Worm (Caenorhabditis elegans) whole organism, L4 larva: ENCODE data around the gene Y57A10C.10.

Experiments used
- F49E8.2 ChIP-seq: sonication (generic microtip); optimal IDR thresholded peaks from 2 replicates; lab custom pipeline; 2016; ENCODE audit warnings: missing compliant biosample characterization, mild to moderate bottlenecking, missing genetic modification characterization, borderline replicate concordance
- T26A8.4 ChIP-seq: fragments of 200-800 bp; sonication (Bioruptor generic); IDR thresholded peaks from 2 replicates; pipeline ENCODE4 v1.3.6; 2022; ENCODE audit warnings: missing genetic modification characterization, missing compliant biosample characterization
- Y48G9A.11 ChIP-seq: fragments of 200-800 bp; sonication (Bioruptor generic); IDR thresholded peaks from 2 replicates; pipeline ENCODE4 v1.3.6; 2022; ENCODE audit warnings: missing genetic modification reagents, missing genetic modification characterization, missing compliant biosample characterization
- ZK546.5 ChIP-seq, 2 experiments: sonication (generic microtip); optimal IDR thresholded peaks; 2 replicates each; lab custom pipeline; 2017; ENCODE audit warnings: missing biosample characterization in 2 of 2, missing genetic modification characterization in 2 of 2
- aha-1 ChIP-seq: fragments of 150-350 bp; peaks from one replicate; lab custom pipeline; 2014; ENCODE audit warnings: missing biosample characterization, missing genetic modification characterization
- ama-1 ChIP-seq: fragments of 150-350 bp; optimal IDR thresholded peaks from 2 replicates; lab custom pipeline; 2014; ENCODE audit warnings: inconsistent platforms, mixed read lengths
- arid-1 ChIP-seq: fragments of 200-800 bp; sonication (Bioruptor generic); conservative IDR thresholded peaks from 2 replicates; pipeline ENCODE4 v1.3.6; 2022; ENCODE audit warnings: missing genetic modification reagents, missing genetic modification characterization, missing compliant biosample characterization
- ceh-32 ChIP-seq: sonication (generic microtip); optimal IDR thresholded peaks from 2 replicates; lab custom pipeline; 2016; ENCODE audit warnings: mild to moderate bottlenecking, missing genetic modification characterization, missing compliant biosample characterization; ENCODE audit not compliant: poor library complexity
- ceh-62 ChIP-seq: sonication (generic microtip); optimal IDR thresholded peaks from 2 replicates; lab custom pipeline; 2017; ENCODE audit warnings: missing biosample characterization, missing genetic modification characterization
- ctbp-1 ChIP-seq: fragments of 200-800 bp; sonication (Bioruptor generic); IDR thresholded peaks from 2 replicates; pipeline ENCODE4 v1.3.6; 2022; ENCODE audit warnings: missing genetic modification reagents, missing genetic modification characterization, missing compliant biosample characterization
- daf-16 ChIP-seq, 3 experiments: sonication (generic microtip); optimal IDR thresholded peaks; 2 replicates each; lab custom pipeline; 2016 to 2017; ENCODE audit warnings: missing genetic modification characterization in 3 of 3, missing genetic modification reagents in 3 of 3, mild to moderate bottlenecking in 2 of 3, missing compliant biosample characterization in 2 of 3, missing biosample characterization in 1 of 3, moderate library complexity in 1 of 3
- daf-8 ChIP-seq: fragments of 200-800 bp; sonication (Bioruptor generic); IDR thresholded peaks from 2 replicates; pipeline ENCODE4 v1.3.6; 2022; ENCODE audit warnings: missing genetic modification characterization, missing compliant biosample characterization
- dpl-1 ChIP-seq: fragments of 150-350 bp; optimal IDR thresholded peaks from 2 replicates; lab custom pipeline; 2014; ENCODE audit warnings: missing biosample characterization, missing genetic modification reagents, missing genetic modification characterization
- duxl-1 ChIP-seq: sonication (generic microtip); optimal IDR thresholded peaks from 2 replicates; lab custom pipeline; 2016; ENCODE audit warnings: mild to moderate bottlenecking, missing genetic modification characterization, moderate library complexity, missing compliant biosample characterization; ENCODE audit not compliant: poor library complexity
- hlh-11 ChIP-seq: fragments of 200-800 bp; sonication (Bioruptor generic); optimal IDR thresholded peaks from 2 replicates; lab custom pipeline; 2018; ENCODE audit warnings: mild to moderate bottlenecking, missing genetic modification characterization, missing compliant biosample characterization
- hmg-1.1 ChIP-seq: fragments of 200-800 bp; sonication (Bioruptor generic); IDR thresholded peaks from 2 replicates; pipeline ENCODE4 v1.3.6; 2022; ENCODE audit warnings: missing genetic modification reagents, missing genetic modification characterization, missing compliant biosample characterization
- jun-1 ChIP-seq: fragments of 150-350 bp; optimal IDR thresholded peaks from 2 replicates; lab custom pipeline; 2014; ENCODE audit warnings: missing biosample characterization, missing genetic modification reagents, missing genetic modification characterization
- lin-29 ChIP-seq: fragments of 200-800 bp; sonication (Bioruptor generic); IDR thresholded peaks from 2 replicates; pipeline ENCODE4 v1.3.6; 2022; ENCODE audit warnings: missing genetic modification reagents, missing genetic modification characterization, missing compliant biosample characterization
- lin-38 ChIP-seq: fragments of 200-800 bp; sonication (Bioruptor generic); IDR thresholded peaks from 2 replicates; pipeline ENCODE4 v1.3.6; 2022; ENCODE audit warnings: missing genetic modification reagents, missing genetic modification characterization, missing compliant biosample characterization
- lir-3 ChIP-seq: sonication (generic microtip); optimal IDR thresholded peaks from 2 replicates; lab custom pipeline; 2016; ENCODE audit warnings: mild to moderate bottlenecking, missing genetic modification characterization, missing compliant biosample characterization
- madf-5 ChIP-seq, 2 experiments: fragments of 200-800 bp; sonication (Bioruptor generic); IDR thresholded peaks; 2 replicates each; pipeline ENCODE4 v1.3.6; 2022; ENCODE audit warnings: missing compliant biosample characterization in 2 of 2, missing genetic modification characterization in 2 of 2
- mes-2 ChIP-seq: sonication (generic microtip); optimal IDR thresholded peaks from 2 replicates; lab custom pipeline; 2016; ENCODE audit warnings: missing genotype, mild to moderate bottlenecking, missing genetic modification characterization, missing compliant biosample characterization; ENCODE audit not compliant: poor library complexity, severe bottlenecking
- mxl-2 ChIP-seq: fragments of 200-800 bp; sonication (Bioruptor generic); conservative IDR thresholded peaks from 2 replicates; pipeline ENCODE4 v1.3.6; 2022; ENCODE audit warnings: missing genetic modification reagents, missing genetic modification characterization, missing compliant biosample characterization
- nhr-237 ChIP-seq: sonication (generic microtip); optimal IDR thresholded peaks from 2 replicates; lab custom pipeline; 2017; ENCODE audit warnings: missing biosample characterization, missing genetic modification characterization
- nhr-25 ChIP-seq: sonication (generic microtip); optimal IDR thresholded peaks from 2 replicates; lab custom pipeline; 2017; ENCODE audit warnings: missing genetic modification characterization, mild to moderate bottlenecking, missing compliant biosample characterization, antibody characterized with exemption, moderate library complexity, borderline replicate concordance; ENCODE audit not compliant: insufficient read depth
- nhr-28 ChIP-seq: fragments of 150-350 bp; optimal IDR thresholded peaks from 2 replicates; lab custom pipeline; 2014; ENCODE audit warnings: missing biosample characterization, missing genetic modification characterization
- php-3 ChIP-seq: fragments of 200-800 bp; sonication (Bioruptor generic); IDR thresholded peaks from 2 replicates; pipeline ENCODE4 v1.3.6; 2022; ENCODE audit warnings: missing genetic modification reagents, missing genetic modification characterization, missing compliant biosample characterization
- pqm-1 ChIP-seq: sonication (generic microtip); optimal IDR thresholded peaks from 2 replicates; lab custom pipeline; 2017; ENCODE audit warnings: missing biosample characterization, missing genetic modification characterization
- sdz-12 ChIP-seq: fragments of 200-800 bp; sonication (Bioruptor generic); optimal IDR thresholded peaks from 2 replicates; lab custom pipeline; 2018; ENCODE audit warnings: mild to moderate bottlenecking, missing genetic modification characterization, missing compliant biosample characterization
- set-16 ChIP-seq: fragments of 200-800 bp; sonication (Bioruptor generic); IDR thresholded peaks from 2 replicates; pipeline ENCODE4 v1.3.6; 2022; ENCODE audit warnings: missing genetic modification reagents, missing genetic modification characterization, missing compliant biosample characterization
- skn-1 ChIP-seq: fragments of 150-350 bp; optimal IDR thresholded peaks from 2 replicates; lab custom pipeline; 2014; ENCODE audit warnings: missing biosample characterization, missing genetic modification characterization
- spr-3 ChIP-seq: fragments of 200-800 bp; sonication (Bioruptor generic); optimal IDR thresholded peaks from 2 replicates; lab custom pipeline; 2018; ENCODE audit warnings: mild to moderate bottlenecking, missing genetic modification characterization, missing compliant biosample characterization
- tra-1 ChIP-seq: fragments of 200-800 bp; sonication (Bioruptor generic); IDR thresholded peaks from 2 replicates; pipeline ENCODE4 v1.3.6; 2022; ENCODE audit warnings: missing genetic modification reagents, missing genetic modification characterization, missing compliant biosample characterization
- unc-130 ChIP-seq: sonication (generic microtip); optimal IDR thresholded peaks from 2 replicates; lab custom pipeline; 2016; ENCODE audit warnings: missing genetic modification reagents, missing genetic modification characterization, missing compliant biosample characterization
- zip-11 ChIP-seq: fragments of 200-800 bp; sonication (Bioruptor generic); IDR thresholded peaks from 2 replicates; pipeline ENCODE4 v1.3.6; 2022; ENCODE audit warnings: missing genetic modification characterization, missing compliant biosample characterization
- zip-2 ChIP-seq: fragments of 150-350 bp; optimal IDR thresholded peaks from 2 replicates; lab custom pipeline; 2014; ENCODE audit warnings: missing biosample characterization, missing genetic modification characterization
- ztf-11 ChIP-seq: fragments of 150-350 bp; optimal IDR thresholded peaks from 2 replicates; lab custom pipeline; 2014; ENCODE audit warnings: missing biosample characterization, missing genetic modification characterization
- ztf-7 ChIP-seq: fragments of 150-350 bp; optimal IDR thresholded peaks from 2 replicates; lab custom pipeline; 2014; ENCODE audit warnings: missing biosample characterization, missing genetic modification characterization

Gene Y57A10C.10

ce11 chrII:12441164-12441563 is at the start of gene Y57A10C.10:
Gene Y57A10C.10 (minus strand): TSS chrII:12441264.
- peak; percentile 12; the same call in 1 of the 2 replicates for TF ChIP-seq set-16 (GFP tag; lab: Robert Waterston, UW)
- TF ChIP-seq, all 104 proteins: peak for 1; not testable (repeated sequence) for 103

- no peak for TF ChIP-seq mxl-2 (GFP tag; lab: Robert Waterston, UW)
- TF ChIP-seq daf-8 (GFP tag; lab: Robert Waterston, UW) = no peak
- TF ChIP-seq unc-130 (GFP tag; lab: Kevin White, UChicago) = no peak
- TF ChIP-seq zip-2 (tag; lab: Kevin White, UChicago) = no peak
Observed at ce11 chrII:12489903-12490302, 48.8 kb upstream of the Y57A10C.10 start, which contains the start of gene T21B4.15. Gene T21B4.15 (plus strand): TSS chrII:12490203.

- no peak for TF ChIP-seq ztf-11
- TF ChIP-seq php-3 (GFP tag; lab: Robert Waterston, UW) = no peak
- no peak for TF ChIP-seq daf-8 (GFP tag; lab: Robert Waterston, UW)
- no peak for TF ChIP-seq lin-29
- TF ChIP-seq nhr-28 (tag; lab: Kevin White, UChicago) = no peak
- TF ChIP-seq lin-38 (GFP tag; lab: Robert Waterston, UW) = no peak
- TF ChIP-seq ctbp-1 = no peak
- no peak for TF ChIP-seq ceh-32 (tag; lab: Kevin White, UChicago)
- TF ChIP-seq dpl-1 = no peak
- no peak for TF ChIP-seq hlh-11
- TF ChIP-seq ZK546.5 (tag; optimal IDR thresholded peaks at IDR 0.05; lab: Kevin White, UChicago) = no peak
- TF ChIP-seq Y48G9A.11 (GFP tag; lab: Robert Waterston, UW) = no peak
- TF ChIP-seq madf-5 (GFP tag; IDR thresholded peaks at IDR 0.05; lab: Robert Waterston, UW) = no peak
- no peak for TF ChIP-seq ceh-62 (tag; lab: Kevin White, UChicago)
- no peak for TF ChIP-seq tra-1 (GFP tag; lab: Robert Waterston, UW)
- TF ChIP-seq daf-16 (GFP tag; optimal IDR thresholded peaks at IDR 0.05; lab: Kevin White, UChicago) = no peak
- no peak for TF ChIP-seq daf-16 (tag; optimal IDR thresholded peaks at IDR 0.05; lab: Kevin White, UChicago)
- TF ChIP-seq F49E8.2 (tag; lab: Kevin White, UChicago) = no peak
- TF ChIP-seq spr-3 (GFP tag; lab: Kevin White, UChicago) = no peak
- no peak for TF ChIP-seq aha-1 (tag; lab: Kevin White, UChicago)
- TF ChIP-seq, all 104 proteins: peak for 0
Observed at ce11 chrII:12488810-12489209, 47.7 kb upstream of the Y57A10C.10 start.

- TF ChIP-seq pqm-1 (tag; lab: Kevin White, UChicago) (no peak), duxl-1 (tag; lab: Kevin White, UChicago) (no peak), aha-1 (tag; lab: Kevin White, UChicago) (no peak), set-16 (GFP tag; lab: Robert Waterston, UW) (0 out of 2 replicates have a peak, but pooled peaks have one; percentile 0), mxl-2 (GFP tag; lab: Robert Waterston, UW) (no peak), arid-1 (GFP tag; lab: Robert Waterston, UW) (no peak)
Observed at ce11 chrII:12485060-12485459, 44.0 kb upstream of the Y57A10C.10 start, which contains the start of gene F15A4.10. Gene F15A4.10 (minus strand): TSS chrII:12485160.

- TF ChIP-seq Y48G9A.11 (GFP tag; lab: Robert Waterston, UW) = no peak
- TF ChIP-seq hmg-1.1 (GFP tag; lab: Robert Waterston, UW) = no peak
- no peak for TF ChIP-seq madf-5 (GFP tag; IDR thresholded peaks at IDR 0.05; lab: Robert Waterston, UW)
- TF ChIP-seq lir-3 = no peak
- no peak for TF ChIP-seq sdz-12 (GFP tag; lab: Kevin White, UChicago)
- TF ChIP-seq nhr-237 (tag; lab: Kevin White, UChicago) = no peak
- no peak for TF ChIP-seq T26A8.4 (GFP tag; lab: Robert Waterston, UW)
- no peak for TF ChIP-seq unc-130 (GFP tag; lab: Kevin White, UChicago)
- no peak for TF ChIP-seq zip-2 (tag; lab: Kevin White, UChicago)
- no peak for TF ChIP-seq skn-1 (tag; lab: Kevin White, UChicago)
- TF ChIP-seq jun-1 = no peak
- no peak for TF ChIP-seq zip-11 (GFP tag; lab: Robert Waterston, UW)
- no peak for TF ChIP-seq mes-2 (tag; lab: Kevin White, UChicago)
- no peak for TF ChIP-seq nhr-25 (tag; lab: Kevin White, UChicago)
- TF ChIP-seq ctbp-1 = no peak
- no peak for TF ChIP-seq ama-1
- no peak for TF ChIP-seq aha-1 (tag; lab: Kevin White, UChicago)
- no peak for TF ChIP-seq ztf-7 (tag; lab: Kevin White, UChicago)
Observed at ce11 chrII:12482622-12483021, 41.6 kb upstream of the Y57A10C.10 start, which contains the start of gene fbxb-102. Gene fbxb-102 (plus strand): TSS chrII:12482922.
